Worm (Caenorhabditis elegans) whole organism, late embryonic: ENCODE measurements around the gene asp-5.

Source experiments
- ama-1 ChIP-seq: fragments of 150-350 bp; optimal IDR thresholded peaks from 2 replicates; lab custom pipeline; 2014
- ceh-22 ChIP-seq: sonication (generic microtip); optimal IDR thresholded peaks from 2 replicates; lab custom pipeline; 2017; ENCODE audit warnings: missing biosample characterization, missing genetic modification characterization
- ceh-34 ChIP-seq: sonication (generic microtip); optimal IDR thresholded peaks from 2 replicates; lab custom pipeline; 2016; ENCODE audit warnings: mild to moderate bottlenecking, missing genetic modification characterization, missing compliant biosample characterization
- dmd-4 ChIP-seq: sonication (generic microtip); optimal IDR thresholded peaks from 2 replicates; lab custom pipeline; 2016; ENCODE audit warnings: borderline replicate concordance, missing genetic modification characterization, missing compliant biosample characterization
- fax-1 ChIP-seq: sonication (generic microtip); optimal IDR thresholded peaks from 2 replicates; lab custom pipeline; 2016; ENCODE audit warnings: missing genotype, missing genetic modification characterization, missing compliant biosample characterization
- fkh-10 ChIP-seq: fragments of 150-350 bp; optimal IDR thresholded peaks from 2 replicates; lab custom pipeline; 2014; ENCODE audit warnings: missing biosample characterization, missing genetic modification reagents, missing genetic modification characterization
- hlh-15 ChIP-seq: sonication (generic microtip); optimal IDR thresholded peaks from 2 replicates; lab custom pipeline; 2016; ENCODE audit warnings: missing genetic modification characterization, missing compliant biosample characterization
- nfya-1 ChIP-seq: sonication (generic microtip); optimal IDR thresholded peaks from 2 replicates; lab custom pipeline; 2017; ENCODE audit warnings: missing genetic modification characterization, mild to moderate bottlenecking, missing compliant biosample characterization, antibody characterized with exemption, moderate library complexity
- nhr-11 ChIP-seq: fragments of 150-350 bp; optimal IDR thresholded peaks from 2 replicates; lab custom pipeline; 2014; ENCODE audit warnings: missing biosample characterization, missing genetic modification characterization
- pat-9 ChIP-seq: fragments of 200-800 bp; sonication (Bioruptor generic); optimal IDR thresholded peaks from 2 replicates; lab custom pipeline; 2018; ENCODE audit warnings: mild to moderate bottlenecking, missing genetic modification characterization, moderate library complexity, missing compliant biosample characterization
- pha-4 ChIP-seq: fragments of 150-350 bp; optimal IDR thresholded peaks from 2 replicates; lab custom pipeline; 2018; ENCODE audit warnings: missing biosample characterization, missing genetic modification reagents, missing genetic modification characterization
- unc-42 ChIP-seq: sonication (generic microtip); optimal IDR thresholded peaks from 2 replicates; lab custom pipeline; 2016; ENCODE audit warnings: missing genotype, missing genetic modification characterization, missing compliant biosample characterization
- unc-55 ChIP-seq: sonication (generic microtip); optimal IDR thresholded peaks from 2 replicates; lab custom pipeline; 2017; ENCODE audit warnings: missing biosample characterization, missing genetic modification reagents, missing genetic modification characterization
- unc-86 ChIP-seq: sonication (generic microtip); optimal IDR thresholded peaks from 2 replicates; lab custom pipeline; 2016; ENCODE audit warnings: missing genetic modification characterization, missing compliant biosample characterization

DNA sequence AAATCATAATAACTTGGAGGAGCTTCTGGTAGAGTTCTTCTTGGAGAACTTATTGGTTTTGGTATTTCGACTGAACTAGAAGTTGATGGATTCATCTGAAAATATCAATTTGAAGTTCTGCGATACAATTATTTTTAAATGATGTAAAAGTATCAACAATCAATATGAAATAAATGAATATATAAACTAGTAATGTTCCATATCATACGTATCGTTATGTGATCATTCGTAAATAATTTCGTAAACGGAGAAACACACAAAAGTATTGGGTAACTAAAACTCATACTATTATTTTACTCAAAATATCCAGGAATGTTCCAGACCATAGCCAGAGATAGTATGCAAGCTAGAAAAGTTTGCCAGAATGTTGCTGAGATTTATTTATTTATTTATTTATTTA lies 34.2 kb downstream of the asp-5 start, which contains the start of gene W02D7.8:
- TF ChIP-seq pat-9 (no peak), fkh-10 (GFP tag; lab: Kevin White, UChicago) (no peak), fax-1 (tag; lab: Kevin White, UChicago) (no peak), ama-1 (no peak), pha-4 (tag; lab: Kevin White, UChicago) (no peak), ceh-34 (tag; lab: Kevin White, UChicago) (no peak), ceh-22 (tag; lab: Kevin White, UChicago) (no peak), dmd-4 (tag; lab: Kevin White, UChicago) (no peak), nfya-1 (no peak), unc-86 (tag; lab: Kevin White, UChicago) (no peak), unc-42 (tag; lab: Kevin White, UChicago) (no peak), nhr-11 (tag; lab: Kevin White, UChicago) (no peak), unc-55 (GFP tag; lab: Kevin White, UChicago) (no peak), hlh-15 (tag; lab: Kevin White, UChicago) (no peak)
